Fruit fly (Drosophila melanogaster): ENCODE measurements around the gene PolI.

PolI gene

dm6 chr3R:8227344-8227743, 6.0 kb upstream of the PolI start:
- TF ChIP-seq tai (GFP tag; optimal IDR thresholded peaks at IDR 0.05): no peak
- no peak for TF ChIP-seq pan (optimal IDR thresholded peaks at IDR 0.05)
- TF ChIP-seq Dif (GFP tag; optimal IDR thresholded peaks at IDR 0.05; ENCODE audit: partially characterized antibody): no peak
- TF ChIP-seq Jra (GFP tag; optimal IDR thresholded peaks at IDR 0.05): no peak
- no peak for TF ChIP-seq Hr78 (GFP tag; optimal IDR thresholded peaks at IDR 0.05)
- TF ChIP-seq dl (GFP tag; optimal IDR thresholded peaks at IDR 0.05; ENCODE audit: insufficient read depth in 1 of 2, partially characterized antibody in 2 of 2): no peak
- TF ChIP-seq ey (GFP tag; optimal IDR thresholded peaks at IDR 0.05): no peak
- no peak for TF ChIP-seq Hr83 (GFP tag; optimal IDR thresholded peaks at IDR 0.05; ENCODE audit: poor library complexity, severe bottlenecking)
- TF ChIP-seq jim (GFP tag; optimal IDR thresholded peaks at IDR 0.05): no peak
- no peak for TF ChIP-seq dmrt93B (GFP tag; optimal IDR thresholded peaks at IDR 0.05)
- no peak for TF ChIP-seq CG9705 (GFP tag; optimal IDR thresholded peaks at IDR 0.05)

- TF ChIP-seq Dfd (GFP tag; optimal IDR thresholded peaks at IDR 0.05): no peak
- no peak for TF ChIP-seq Myc (optimal IDR thresholded peaks at IDR 0.05)
- peak; percentile 41 for TF ChIP-seq rgr (GFP tag; optimal IDR thresholded peaks at IDR 0.05)
- no peak for TF ChIP-seq fru (GFP tag; optimal IDR thresholded peaks at IDR 0.05)
- TF ChIP-seq foxo (GFP tag; optimal IDR thresholded peaks at IDR 0.05): peak in 1 of 2 experiments; percentile 21
- no peak for TF ChIP-seq OdsH (GFP tag; optimal IDR thresholded peaks at IDR 0.05)
- no peak for TF ChIP-seq Hr78 (GFP tag; optimal IDR thresholded peaks at IDR 0.05)
- TF ChIP-seq Dif (GFP tag; optimal IDR thresholded peaks at IDR 0.05; ENCODE audit: partially characterized antibody): no peak
- TF ChIP-seq HLH106 (tag; optimal IDR thresholded peaks at IDR 0.05): no peak
- peak; percentile 28 for TF ChIP-seq Hnf4 (GFP tag; optimal IDR thresholded peaks at IDR 0.05)
- no peak for TF ChIP-seq woc (GFP tag; optimal IDR thresholded peaks at IDR 0.05)
- peak; percentile 36 for TF ChIP-seq ey (GFP tag; optimal IDR thresholded peaks at IDR 0.05)
- TF ChIP-seq sage (GFP tag; optimal IDR thresholded peaks at IDR 0.05): no peak
- no peak for TF ChIP-seq psq (GFP tag; optimal IDR thresholded peaks at IDR 0.05)
- no peak for TF ChIP-seq Vsx2 (GFP tag; optimal IDR thresholded peaks at IDR 0.05; ENCODE audit: partially characterized antibody)
- TF ChIP-seq Sp1 (GFP tag; optimal IDR thresholded peaks at IDR 0.05): no peak
- no peak for TF ChIP-seq sv (GFP tag; optimal IDR thresholded peaks at IDR 0.05)
- no peak for TF ChIP-seq h (GFP tag; optimal IDR thresholded peaks at IDR 0.05)
- no peak for TF ChIP-seq tai (GFP tag; optimal IDR thresholded peaks at IDR 0.05)
- no peak for TF ChIP-seq jim (GFP tag; optimal IDR thresholded peaks at IDR 0.05)
- no peak for TF ChIP-seq Rel (GFP tag; optimal IDR thresholded peaks at IDR 0.05)
- no peak for TF ChIP-seq Rel (tag; optimal IDR thresholded peaks at IDR 0.05)
- no peak for TF ChIP-seq CG32264 (GFP tag; optimal IDR thresholded peaks at IDR 0.05)
- no peak for TF ChIP-seq dmrt93B (GFP tag; optimal IDR thresholded peaks at IDR 0.05)
- TF ChIP-seq br (GFP tag; optimal IDR thresholded peaks at IDR 0.05): peak; percentile 18
Measured at dm6 chr3R:8233864-8234263, 557 bp downstream of the PolI start.

dm6 chr3R:8239472-8240301, 6.4 kb downstream of the PolI start:
- TF ChIP-seq GATAd (GFP tag; optimal IDR thresholded peaks at IDR 0.05) (no peak), jim (GFP tag; optimal IDR thresholded peaks at IDR 0.05) (no peak), sage (GFP tag; optimal IDR thresholded peaks at IDR 0.05) (peak; percentile 56), N (GFP tag; optimal IDR thresholded peaks at IDR 0.05) (no peak), HLH106 (tag; optimal IDR thresholded peaks at IDR 0.05) (peak; percentile 87), sv (GFP tag; optimal IDR thresholded peaks at IDR 0.05) (peak; percentile 78), dsf (GFP tag; optimal IDR thresholded peaks at IDR 0.05; ENCODE audit: borderline replicate concordance) (peak; percentile 29), Jra (GFP tag; optimal IDR thresholded peaks at IDR 0.05) (peak; percentile 71), OdsH (GFP tag; optimal IDR thresholded peaks at IDR 0.05) (peak; percentile 84), foxo (GFP tag; optimal IDR thresholded peaks at IDR 0.05) (peak in 1 of 2 experiments; percentile 90), tai (GFP tag; optimal IDR thresholded peaks at IDR 0.05) (no peak), Myc (optimal IDR thresholded peaks at IDR 0.05) (no peak), Mio (GFP tag; optimal IDR thresholded peaks at IDR 0.05) (peak; percentile 34), usp (GFP tag; optimal IDR thresholded peaks at IDR 0.05) (no peak), dmrt93B (GFP tag; optimal IDR thresholded peaks at IDR 0.05) (peak; percentile 69), dl (GFP tag; optimal IDR thresholded peaks at IDR 0.05; ENCODE audit: insufficient read depth in 1 of 2, partially characterized antibody in 2 of 2) (no peak), woc (GFP tag; optimal IDR thresholded peaks at IDR 0.05) (peak; percentile 72), CG9705 (GFP tag; optimal IDR thresholded peaks at IDR 0.05) (peak; percentile 66), pan (optimal IDR thresholded peaks at IDR 0.05) (no peak), Rel (GFP tag; optimal IDR thresholded peaks at IDR 0.05) (peak; percentile 32), Rel (tag; optimal IDR thresholded peaks at IDR 0.05) (peak; percentile 49), ey (GFP tag; optimal IDR thresholded peaks at IDR 0.05) (peak; percentile 83), psq (GFP tag; optimal IDR thresholded peaks at IDR 0.05) (peak; percentile 82), Hr83 (GFP tag; optimal IDR thresholded peaks at IDR 0.05; ENCODE audit: poor library complexity, severe bottlenecking) (peak; percentile 39), Vsx2 (GFP tag; optimal IDR thresholded peaks at IDR 0.05; ENCODE audit: partially characterized antibody) (no peak), Hnf4 (GFP tag; optimal IDR thresholded peaks at IDR 0.05) (peak; percentile 49), CG32264 (GFP tag; optimal IDR thresholded peaks at IDR 0.05) (peak; percentile 43), Hr78 (GFP tag; optimal IDR thresholded peaks at IDR 0.05) (no peak), brk (GFP tag; optimal IDR thresholded peaks at IDR 0.05) (peak; percentile 63), fru (GFP tag; optimal IDR thresholded peaks at IDR 0.05) (peak; percentile 44), CrebA (GFP tag; optimal IDR thresholded peaks at IDR 0.05; ENCODE audit: borderline replicate concordance) (no peak), Abd-B (GFP tag; optimal IDR thresholded peaks at IDR 0.05) (no peak), lola (GFP tag; optimal IDR thresholded peaks at IDR 0.05) (no peak), Dif (GFP tag; optimal IDR thresholded peaks at IDR 0.05; ENCODE audit: partially characterized antibody) (no peak), Dfd (GFP tag; optimal IDR thresholded peaks at IDR 0.05) (no peak), br (GFP tag; optimal IDR thresholded peaks at IDR 0.05) (peak; percentile 74), h (GFP tag; optimal IDR thresholded peaks at IDR 0.05) (peak; percentile 82), rgr (GFP tag; optimal IDR thresholded peaks at IDR 0.05) (peak; percentile 85), Sp1 (GFP tag; optimal IDR thresholded peaks at IDR 0.05) (peak; percentile 93)

Measured in whole organism, wandering third instar larva.